Fruit fly (Drosophila melanogaster) whole organism: ENCODE results near the gene htk.

Experiments
- CG8478 ChIP-seq: fragments of >200 bp; optimal IDR thresholded peaks from 2 replicates; lab custom pipeline; 2018; ENCODE audit warnings: inconsistent platforms
- Dll ChIP-seq: fragments of >200 bp; optimal IDR thresholded peaks from 2 replicates; lab custom pipeline; 2017
- EcR ChIP-seq, 2 experiments: fragments of >200 bp; optimal IDR thresholded peaks; 2 replicates each; lab custom pipeline; 2017; ENCODE audit warnings: missing biosample characterization in 2 of 2, missing genetic modification characterization in 2 of 2, missing genetic modification reagents in 2 of 2
- pan ChIP-seq: fragments of >200 bp; optimal IDR thresholded peaks from 2 replicates; lab custom pipeline; 2017
- psq ChIP-seq: fragments of >200 bp; optimal IDR thresholded peaks from 2 replicates; lab custom pipeline; 2017
- usp ChIP-seq: fragments of >200 bp; optimal IDR thresholded peaks from 2 replicates; lab custom pipeline; 2017; ENCODE audit warnings: missing biosample characterization, missing genetic modification characterization, mixed read lengths

Gene htk

dm6 chrX:18860074-18860473 lies 16.6 kb downstream of the htk start, which contains the start of gene CG32544:
TSS of gene CG32544 (plus strand) at chrX:18860284.
- TF ChIP-seq psq (lab: Kevin White, UChicago) (no peak), Dll (no peak), EcR (GFP tag; optimal IDR thresholded peaks at IDR 0.05; lab: Kevin White, UChicago) (no peak), CG8478 (lab: Kevin White, UChicago) (no peak), pan (lab: Kevin White, UChicago) (no peak), usp (GFP tag; lab: Kevin White, UChicago) (no peak)

- no peak for TF ChIP-seq psq (lab: Kevin White, UChicago)
- TF ChIP-seq EcR (GFP tag; optimal IDR thresholded peaks at IDR 0.05; lab: Kevin White, UChicago) = no peak
- no peak for TF ChIP-seq usp (GFP tag; lab: Kevin White, UChicago)
- no peak for TF ChIP-seq Dll
- TF ChIP-seq pan (lab: Kevin White, UChicago) = no peak
- peak; percentile 82 for TF ChIP-seq CG8478 (lab: Kevin White, UChicago)
Observed at dm6 chrX:18863748-18864482, 20.5 kb downstream of the htk start, which contains the start of the genes CG7326 and Dora. TSS of gene CG7326 (minus strand) at chrX:18863776. TSS of gene Dora (plus strand) at chrX:18863950.

dm6 chrX:18864483-18865358 lies 21.3 kb downstream of the htk start:
- TF ChIP-seq pan (lab: Kevin White, UChicago) (no peak), Dll (no peak), usp (GFP tag; lab: Kevin White, UChicago) (no peak), EcR (GFP tag; optimal IDR thresholded peaks at IDR 0.05; lab: Kevin White, UChicago) (no peak), CG8478 (lab: Kevin White, UChicago) (no peak), psq (lab: Kevin White, UChicago) (no peak)

DNA sequence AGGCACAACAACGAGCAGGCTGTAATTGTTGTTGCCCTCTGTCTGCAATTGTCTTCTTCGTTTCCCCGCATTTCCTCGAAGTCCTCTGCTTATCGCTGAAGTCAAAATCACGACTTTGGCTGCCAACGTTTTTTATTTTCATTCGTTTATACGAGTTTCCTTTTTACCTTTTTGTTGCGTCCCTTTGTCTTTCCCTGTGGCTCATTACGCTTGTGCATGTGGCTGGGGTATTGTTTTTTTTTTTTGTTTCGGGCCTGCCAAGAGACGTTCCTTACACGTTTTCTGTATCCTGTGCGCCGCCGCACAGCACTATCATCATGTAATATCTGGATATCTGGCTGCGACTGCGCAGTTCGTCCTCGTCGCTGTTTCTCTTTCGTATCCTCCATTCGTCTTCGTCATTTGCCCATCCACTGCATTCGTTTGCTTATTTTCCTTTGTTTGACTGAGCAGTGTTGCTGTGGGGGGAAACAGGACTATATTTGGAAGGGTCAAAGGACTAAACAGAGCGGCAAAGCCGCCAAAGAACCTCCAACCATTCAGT lies 22.9 kb downstream of the htk start:
- no peak for TF ChIP-seq usp (GFP tag; lab: Kevin White, UChicago)
- no peak for TF ChIP-seq pan (lab: Kevin White, UChicago)
- no peak for TF ChIP-seq CG8478 (lab: Kevin White, UChicago)
- TF ChIP-seq psq (lab: Kevin White, UChicago) = no peak
- TF ChIP-seq Dll = no peak
- no peak for TF ChIP-seq EcR (GFP tag; optimal IDR thresholded peaks at IDR 0.05; lab: Kevin White, UChicago)

- no peak for TF ChIP-seq Dll
Observed at dm6 chrX:18868142-18868541, 24.7 kb downstream of the htk start.

dm6 chrX:18869489-18870132 lies 26.1 kb downstream of the htk start:
- TF ChIP-seq pan (lab: Kevin White, UChicago) = no peak
- no peak for TF ChIP-seq CG8478 (lab: Kevin White, UChicago)
- no peak for TF ChIP-seq EcR (GFP tag; optimal IDR thresholded peaks at IDR 0.05; lab: Kevin White, UChicago)
- no peak for TF ChIP-seq psq (lab: Kevin White, UChicago)
- no peak for TF ChIP-seq usp (GFP tag; lab: Kevin White, UChicago)
- no peak for TF ChIP-seq Dll

dm6 chrX:18883999-18884671 lies 40.7 kb downstream of the htk start, which contains the start of gene CG7332:
TSS of gene CG7332 (plus strand) at chrX:18884513.
- no peak for TF ChIP-seq usp (GFP tag; lab: Kevin White, UChicago)
- no peak for TF ChIP-seq Dll
- no peak for TF ChIP-seq CG8478 (lab: Kevin White, UChicago)
- TF ChIP-seq EcR (GFP tag; optimal IDR thresholded peaks at IDR 0.05; lab: Kevin White, UChicago) = no peak
- no peak for TF ChIP-seq pan (lab: Kevin White, UChicago)
- TF ChIP-seq psq (lab: Kevin White, UChicago) = no peak

DNA sequence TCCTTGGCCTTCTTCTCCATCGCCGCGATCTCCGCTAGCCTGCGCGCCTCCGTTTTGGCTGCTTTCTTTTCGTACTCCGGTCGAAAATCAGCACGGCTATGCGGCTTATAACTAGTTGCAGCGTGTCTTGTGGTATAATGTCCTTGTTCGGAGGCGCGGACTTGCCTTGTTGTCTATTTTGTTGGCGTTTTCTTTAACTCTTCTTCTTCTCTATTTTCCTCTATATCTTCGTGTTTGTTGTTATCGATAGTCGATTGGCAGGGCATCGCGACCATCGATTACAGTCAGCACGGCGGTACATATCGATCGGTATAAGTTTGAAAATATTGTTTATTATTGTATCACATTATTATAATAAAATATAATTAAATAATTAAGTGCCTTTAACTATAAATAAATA lies 50.0 kb downstream of the htk start, which contains the start of gene Flacc:
Flacc (minus strand) TSS at position 204 of the 400 bp plus-strand sequence.
- TF ChIP-seq CG8478 (lab: Kevin White, UChicago) = no peak
- TF ChIP-seq EcR (GFP tag; optimal IDR thresholded peaks at IDR 0.05; lab: Kevin White, UChicago) = no peak
- no peak for TF ChIP-seq usp (GFP tag; lab: Kevin White, UChicago)
- no peak for TF ChIP-seq Dll
- no peak for TF ChIP-seq pan (lab: Kevin White, UChicago)
- TF ChIP-seq psq (lab: Kevin White, UChicago) = no peak

dm6 chrX:18894146-18894545 lies 50.7 kb downstream of the htk start, which contains the start of gene SdhBL:
TSS of gene SdhBL (plus strand) at chrX:18894446.
- TF ChIP-seq CG8478 (lab: Kevin White, UChicago) = no peak

dm6 chrX:18897294-18897693 lies 53.8 kb downstream of the htk start:
- TF ChIP-seq Dll (no peak), EcR (GFP tag; optimal IDR thresholded peaks at IDR 0.05; lab: Kevin White, UChicago) (no peak), pan (lab: Kevin White, UChicago) (no peak), usp (GFP tag; lab: Kevin White, UChicago) (no peak), CG8478 (lab: Kevin White, UChicago) (no peak)
